Worm (Caenorhabditis elegans) whole organism, early embryonic: Measurements from ENCODE around the gene C38H2.2.

Experiments
- aly-1 ChIP-seq: sonication (generic microtip); optimal IDR thresholded peaks from 2 replicates; lab custom pipeline; 2016; ENCODE audit warnings: missing genetic modification characterization, missing compliant biosample characterization
- ama-1 ChIP-seq: fragments of 150-350 bp; optimal IDR thresholded peaks from 2 replicates; lab custom pipeline; 2014
- flt-1 ChIP-seq: fragments of 200-800 bp; sonication (Bioruptor generic); IDR thresholded peaks from 2 replicates; pipeline ENCODE4 v1.3.6; 2022; ENCODE audit warnings: missing genetic modification characterization, missing compliant biosample characterization
- hmg-4 ChIP-seq: fragments of 200-800 bp; sonication (Bioruptor generic); optimal IDR thresholded peaks from 2 replicates; lab custom pipeline; 2018; ENCODE audit warnings: mild to moderate bottlenecking, missing genetic modification characterization, missing compliant biosample characterization
- pes-1 ChIP-seq: fragments of 200-800 bp; sonication (Bioruptor generic); IDR thresholded peaks from 2 replicates; pipeline ENCODE4 v1.3.6; 2022; ENCODE audit warnings: missing genetic modification reagents, missing genetic modification characterization, missing compliant biosample characterization
- scrt-1 ChIP-seq: fragments of 200-800 bp; sonication (Bioruptor generic); IDR thresholded peaks from 2 replicates; pipeline ENCODE4 v1.3.6; 2022; ENCODE audit warnings: missing genetic modification characterization, missing compliant biosample characterization
- sea-1 ChIP-seq: fragments of 200-800 bp; sonication (Bioruptor generic); conservative IDR thresholded peaks from 2 replicates; pipeline ENCODE4 v1.3.6; 2022; ENCODE audit warnings: missing genetic modification characterization, missing compliant biosample characterization
- tbx-11 ChIP-seq: fragments of 200-800 bp; sonication (Bioruptor generic); IDR thresholded peaks from 2 replicates; pipeline ENCODE4 v1.3.6; 2022; ENCODE audit warnings: missing genetic modification characterization, missing compliant biosample characterization
- tbx-37 ChIP-seq: fragments of 200-800 bp; sonication (Bioruptor generic); conservative IDR thresholded peaks from 2 replicates; pipeline ENCODE4 v1.3.6; 2022; ENCODE audit warnings: missing genetic modification reagents, missing genetic modification characterization, missing compliant biosample characterization
- tra-4 ChIP-seq: sonication (generic microtip); optimal IDR thresholded peaks from 2 replicates; lab custom pipeline; 2017; ENCODE audit warnings: missing genetic modification characterization, missing compliant biosample characterization

DNA sequence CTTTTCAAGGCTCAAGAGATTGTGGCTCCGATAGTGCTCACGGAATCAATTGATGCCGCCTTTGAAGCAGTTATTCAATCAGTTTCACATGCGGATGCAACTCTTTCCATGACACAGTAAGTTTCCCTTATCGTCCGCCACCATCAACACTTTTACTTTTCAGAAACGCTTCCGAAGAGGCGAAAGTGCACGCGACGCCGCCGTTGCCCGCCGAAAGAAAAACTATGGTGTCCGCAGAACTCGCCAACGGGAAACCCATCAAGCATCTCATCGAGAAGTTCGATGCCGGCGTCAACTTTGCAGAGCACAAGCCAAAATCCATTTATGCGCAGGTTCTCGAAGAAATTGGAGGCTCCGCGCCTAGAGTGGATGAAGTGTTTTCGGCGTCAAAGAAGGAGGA lies 28.1 kb upstream of the C38H2.2 start:
- TF ChIP-seq flt-1 (GFP tag; lab: Robert Waterston, UW) (no peak), tbx-37 (GFP tag; lab: Robert Waterston, UW) (no peak), scrt-1 (no peak), tra-4 (tag; lab: Kevin White, UChicago) (no peak), aly-1 (tag; lab: Kevin White, UChicago) (no peak), ama-1 (lab: Kevin White, UChicago) (no peak), hmg-4 (GFP tag; lab: Kevin White, UChicago) (no peak), sea-1 (GFP tag; lab: Robert Waterston, UW) (no peak), pes-1 (GFP tag; lab: Robert Waterston, UW) (no peak), tbx-11 (GFP tag; lab: Robert Waterston, UW) (no peak)
